Worm (Caenorhabditis elegans): ENCODE results near the gene F18C5.5.

ce11 chrII:6531527-6531926 lies 35.0 kb downstream of the F18C5.5 start, which contains the start of gene abch-1:
- TF ChIP-seq hlh-12 (tag; optimal IDR thresholded peaks at IDR 0.05) (no peak), Y56A3A.18 (GFP tag; IDR thresholded peaks at IDR 0.05) (no peak), attf-5 (GFP tag; optimal IDR thresholded peaks at IDR 0.05) (no peak), lsl-1 (GFP tag; optimal IDR thresholded peaks at IDR 0.05) (no peak), rcor-1 (GFP tag; IDR thresholded peaks at IDR 0.05) (no peak), unc-62 (GFP tag; optimal IDR thresholded peaks at IDR 0.05) (no peak), bed-1 (GFP tag; IDR thresholded peaks at IDR 0.05) (no peak), D2030.7 (GFP tag; IDR thresholded peaks at IDR 0.05) (no peak), Y67H2A.10 (GFP tag; conservative IDR thresholded peaks at IDR 0.05) (no peak), pha-4 (tag; optimal IDR thresholded peaks at IDR 0.05) (no peak), ama-1 (optimal IDR thresholded peaks at IDR 0.05) (no peak), ama-1 (GFP tag; optimal IDR thresholded peaks at IDR 0.05) (no peak), snpc-4 (GFP tag; optimal IDR thresholded peaks at IDR 0.05) (no peak), snpc-4 (tag; optimal IDR thresholded peaks at IDR 0.05) (no peak), lin-54 (GFP tag; optimal IDR thresholded peaks at IDR 0.05) (no peak), pbrm-1 (GFP tag; IDR thresholded peaks at IDR 0.05) (no peak)
